Fruit fly (Drosophila melanogaster): ENCODE measurements around the gene CG7607.

Gene CG7607

dm6 chr3L:11216219-11216618 is 16.8 kb downstream of the CG7607 start:
- TF ChIP-seq Clk (GFP tag; optimal IDR thresholded peaks at IDR 0.05) = no peak
- no peak for TF ChIP-seq pad (GFP tag; optimal IDR thresholded peaks at IDR 0.05)
- no peak for TF ChIP-seq CG33017 (tag; optimal IDR thresholded peaks at IDR 0.05)
- no peak for TF ChIP-seq CG11617 (GFP tag; optimal IDR thresholded peaks at IDR 0.05)

dm6 chr3L:11217893-11218292 is 18.5 kb downstream of the CG7607 start:
- TF ChIP-seq CG7045 (GFP tag; optimal IDR thresholded peaks at IDR 0.05) = no peak

- TF ChIP-seq cnc (optimal IDR thresholded peaks at IDR 0.05) (no peak), tj (GFP tag; optimal IDR thresholded peaks at IDR 0.05) (peak; percentile 58)
Observed at dm6 chr3L:11218892-11219291, 19.5 kb downstream of the CG7607 start.

DNA sequence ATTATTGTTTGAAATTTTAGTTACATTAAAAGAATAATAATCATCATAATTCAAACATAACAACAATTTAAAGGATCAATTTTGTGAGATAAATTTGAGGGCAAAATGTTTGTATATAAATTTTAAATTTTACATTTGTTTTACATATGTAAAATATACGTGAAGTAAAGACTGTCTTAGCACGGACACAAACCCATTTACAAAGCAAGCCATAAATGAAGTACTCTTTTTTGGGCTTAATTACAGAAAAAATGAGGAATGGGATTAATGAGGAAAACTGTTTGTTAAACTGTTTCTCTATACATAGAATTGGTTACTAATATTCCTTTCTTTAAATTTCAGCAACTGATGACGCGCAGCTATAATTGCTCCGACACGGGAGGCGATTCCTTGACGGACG is 25.2 kb downstream of the CG7607 start:
- TF ChIP-seq CG5204 (GFP tag; optimal IDR thresholded peaks at IDR 0.05) (no peak), kay (GFP tag; ENCODE audit: borderline replicate concordance) (peak; percentile 72)

DNA sequence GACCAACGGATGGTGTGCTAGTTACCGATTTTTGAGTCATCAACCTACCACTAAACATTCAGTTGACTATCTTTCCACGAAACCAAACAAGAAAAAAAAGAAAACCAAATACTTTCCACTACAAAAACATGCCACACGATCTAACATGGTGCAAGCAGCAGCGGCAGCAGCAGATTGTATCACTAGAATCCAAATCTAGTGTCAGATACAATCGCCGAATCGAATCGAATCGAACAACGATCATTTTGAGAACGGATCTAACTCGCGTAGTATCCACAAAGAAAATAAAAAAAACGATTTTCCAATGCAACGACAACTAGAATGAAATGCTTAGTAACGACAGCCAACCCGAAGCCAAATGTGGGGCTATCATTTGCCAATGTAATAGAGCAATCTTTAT is 28.3 kb downstream of the CG7607 start:
- no peak for TF ChIP-seq CG5204 (GFP tag; optimal IDR thresholded peaks at IDR 0.05)
- TF ChIP-seq CG33017 (tag; optimal IDR thresholded peaks at IDR 0.05) = no peak
- no peak for TF ChIP-seq Crg-1 (GFP tag; optimal IDR thresholded peaks at IDR 0.05)
- TF ChIP-seq Clk (GFP tag; optimal IDR thresholded peaks at IDR 0.05) = no peak
- no peak for TF ChIP-seq CG1620 (GFP tag; optimal IDR thresholded peaks at IDR 0.05)
- TF ChIP-seq toe (GFP tag; optimal IDR thresholded peaks at IDR 0.05) = no peak
- TF ChIP-seq cic (GFP tag; optimal IDR thresholded peaks at IDR 0.05) = no peak
- no peak for TF ChIP-seq tj (GFP tag; optimal IDR thresholded peaks at IDR 0.05)
- no peak for TF ChIP-seq CG12768 (GFP tag; optimal IDR thresholded peaks at IDR 0.05)
- no peak for TF ChIP-seq kay (GFP tag; ENCODE audit: borderline replicate concordance)
- TF ChIP-seq Mnt (GFP tag; optimal IDR thresholded peaks at IDR 0.05) = no peak
- TF ChIP-seq CG7101 (tag; optimal IDR thresholded peaks at IDR 0.05) = no peak
- no peak for TF ChIP-seq cnc (optimal IDR thresholded peaks at IDR 0.05)
- TF ChIP-seq CG11617 (GFP tag; optimal IDR thresholded peaks at IDR 0.05) = no peak
- no peak for TF ChIP-seq ovo (GFP tag; optimal IDR thresholded peaks at IDR 0.05)

- TF ChIP-seq CG33017 (tag; optimal IDR thresholded peaks at IDR 0.05) = no peak
- no peak for TF ChIP-seq pad (GFP tag; optimal IDR thresholded peaks at IDR 0.05)
- peak; percentile 43 for TF ChIP-seq kay (GFP tag; ENCODE audit: borderline replicate concordance)
- TF ChIP-seq tj (GFP tag; optimal IDR thresholded peaks at IDR 0.05) = no peak
- TF ChIP-seq Hr96 (GFP tag; optimal IDR thresholded peaks at IDR 0.05) = no peak
Observed at dm6 chr3L:11233547-11233946, 34.1 kb downstream of the CG7607 start.

DNA sequence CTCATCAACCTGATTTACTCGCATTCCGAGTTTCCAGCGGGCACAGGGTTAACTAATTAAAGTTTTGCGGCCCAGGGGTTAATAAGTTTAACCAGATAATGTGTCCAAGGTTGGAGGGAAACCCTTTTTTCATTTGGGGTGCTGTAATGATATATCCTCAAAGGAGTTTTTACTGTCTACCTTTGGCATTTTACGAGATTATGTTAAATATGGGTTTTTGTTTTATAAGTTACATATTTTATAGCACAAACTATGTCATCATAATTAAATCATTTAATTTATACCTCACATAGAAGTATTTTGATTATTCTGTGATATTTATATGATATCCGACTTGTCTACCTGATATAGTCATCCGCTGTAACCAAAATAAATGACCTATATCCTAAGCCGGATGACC is 36.7 kb downstream of the CG7607 start, which contains the start of gene Ir68a:
Gene Ir68a (minus strand): TSS at position 101 of the 400 bp plus-strand sequence.
- TF ChIP-seq Crg-1 (GFP tag; optimal IDR thresholded peaks at IDR 0.05) (no peak), tj (GFP tag; optimal IDR thresholded peaks at IDR 0.05) (no peak), ovo (GFP tag; optimal IDR thresholded peaks at IDR 0.05) (no peak), Clk (GFP tag; optimal IDR thresholded peaks at IDR 0.05) (no peak), Hr96 (GFP tag; optimal IDR thresholded peaks at IDR 0.05) (no peak), kay (GFP tag; ENCODE audit: borderline replicate concordance) (no peak), cnc (optimal IDR thresholded peaks at IDR 0.05) (no peak), bab1 (GFP tag; optimal IDR thresholded peaks at IDR 0.05) (no peak)

- TF ChIP-seq cnc (optimal IDR thresholded peaks at IDR 0.05) (no peak), CG7045 (GFP tag; optimal IDR thresholded peaks at IDR 0.05) (no peak), Mnt (GFP tag; optimal IDR thresholded peaks at IDR 0.05) (no peak), CG33017 (tag; optimal IDR thresholded peaks at IDR 0.05) (no peak), bab1 (GFP tag; optimal IDR thresholded peaks at IDR 0.05) (no peak), CG12768 (GFP tag; optimal IDR thresholded peaks at IDR 0.05) (no peak), toe (GFP tag; optimal IDR thresholded peaks at IDR 0.05) (no peak), Hr96 (GFP tag; optimal IDR thresholded peaks at IDR 0.05) (no peak), CG5204 (GFP tag; optimal IDR thresholded peaks at IDR 0.05) (no peak), CG1620 (GFP tag; optimal IDR thresholded peaks at IDR 0.05) (no peak), pad (GFP tag; optimal IDR thresholded peaks at IDR 0.05) (no peak), CG7101 (tag; optimal IDR thresholded peaks at IDR 0.05) (no peak), Crg-1 (GFP tag; optimal IDR thresholded peaks at IDR 0.05) (no peak), kay (GFP tag; ENCODE audit: borderline replicate concordance) (no peak), CG14711 (tag; optimal IDR thresholded peaks at IDR 0.05) (no peak), tj (GFP tag; optimal IDR thresholded peaks at IDR 0.05) (no peak)
Observed at dm6 chr3L:11237127-11237759, 37.8 kb downstream of the CG7607 start.

Data from whole organism, adult.